Worm (Caenorhabditis elegans) whole organism, L2 larva: ENCODE results near the gene oops-1.

Experiments
- C34F6.9 ChIP-seq: fragments of 150-350 bp; optimal IDR thresholded peaks from 2 replicates; lab custom pipeline; 2014; ENCODE audit warnings: missing biosample characterization, missing genetic modification characterization
- F13H6.1 ChIP-seq: sonication (generic microtip); optimal IDR thresholded peaks from 2 replicates; lab custom pipeline; 2016; ENCODE audit warnings: missing genetic modification characterization, missing compliant biosample characterization
- R02D3.7 ChIP-seq: fragments of 150-350 bp; optimal IDR thresholded peaks from 2 replicates; lab custom pipeline; 2014; ENCODE audit warnings: missing biosample characterization, missing genetic modification characterization
- Y55F3AM.14 ChIP-seq: fragments of 200-800 bp; sonication (Bioruptor generic); optimal IDR thresholded peaks from 2 replicates; lab custom pipeline; 2018; ENCODE audit warnings: mild to moderate bottlenecking, missing genetic modification characterization, missing compliant biosample characterization
- alr-1 ChIP-seq: fragments of 150-350 bp; optimal IDR thresholded peaks from 2 replicates; lab custom pipeline; 2014; ENCODE audit warnings: missing biosample characterization, missing genetic modification characterization
- aly-2 ChIP-seq: fragments of 150-350 bp; optimal IDR thresholded peaks from 2 replicates; lab custom pipeline; 2014; ENCODE audit warnings: missing biosample characterization, missing genetic modification characterization
- ama-1 ChIP-seq: fragments of 150-350 bp; optimal IDR thresholded peaks from 2 replicates; lab custom pipeline; 2018; ENCODE audit warnings: inconsistent platforms
- blmp-1 ChIP-seq: sonication (generic microtip); optimal IDR thresholded peaks from 2 replicates; lab custom pipeline; 2017; ENCODE audit warnings: missing genetic modification characterization, mild to moderate bottlenecking, missing compliant biosample characterization, antibody characterized with exemption, moderate library complexity; ENCODE audit not compliant: insufficient read depth
- ceh-16 ChIP-seq: fragments of 150-350 bp; optimal IDR thresholded peaks from 2 replicates; lab custom pipeline; 2014; ENCODE audit warnings: missing biosample characterization, missing genetic modification characterization
- ceh-82 ChIP-seq: fragments of 150-350 bp; optimal IDR thresholded peaks from 2 replicates; lab custom pipeline; 2014; ENCODE audit warnings: missing biosample characterization, missing genetic modification characterization
- crh-2 ChIP-seq: sonication (generic microtip); optimal IDR thresholded peaks from 2 replicates; lab custom pipeline; 2017; ENCODE audit warnings: missing biosample characterization, missing genetic modification characterization
- dmd-4 ChIP-seq: sonication (generic microtip); optimal IDR thresholded peaks from 2 replicates; lab custom pipeline; 2017; ENCODE audit warnings: missing biosample characterization, missing genetic modification characterization
- egl-27 ChIP-seq: sonication (generic microtip); optimal IDR thresholded peaks from 3 replicates; lab custom pipeline; 2017; ENCODE audit warnings: missing biosample characterization, missing genetic modification reagents, missing genetic modification characterization
- elt-3 ChIP-seq: sonication (generic microtip); optimal IDR thresholded peaks from 2 replicates; lab custom pipeline; 2017; ENCODE audit warnings: missing biosample characterization, missing genetic modification characterization
- fos-1 ChIP-seq: fragments of 150-350 bp; optimal IDR thresholded peaks from 2 replicates; lab custom pipeline; 2014; ENCODE audit warnings: missing biosample characterization, missing genetic modification characterization
- gmeb-1 ChIP-seq: fragments of 150-350 bp; optimal IDR thresholded peaks from 2 replicates; lab custom pipeline; 2014; ENCODE audit warnings: missing biosample characterization, missing genetic modification characterization
- lin-11 ChIP-seq: fragments of 150-350 bp; sonication (generic microtip); optimal IDR thresholded peaks from 2 replicates; lab custom pipeline; 2014; ENCODE audit warnings: missing biosample characterization, missing genetic modification characterization, inconsistent platforms, mixed read lengths
- lsy-2 ChIP-seq, 2 experiments: fragments of 150-350 bp in 1 of 2; sonication (generic microtip) in 1 of 2; optimal IDR thresholded peaks; 2 replicates each; lab custom pipeline; 2014 to 2017; ENCODE audit warnings: missing biosample characterization in 2 of 2, missing genetic modification characterization in 2 of 2
- mab-5 ChIP-seq: fragments of 150-350 bp; optimal IDR thresholded peaks from 2 replicates; lab custom pipeline; 2014; ENCODE audit warnings: missing biosample characterization, missing genetic modification characterization
- mbf-1 ChIP-seq: sonication (generic microtip); optimal IDR thresholded peaks from 2 replicates; lab custom pipeline; 2017; ENCODE audit warnings: missing biosample characterization, missing genetic modification characterization
- mdl-1 ChIP-seq, 2 experiments: fragments of 150-350 bp in 1 of 2; sonication (generic microtip) in 1 of 2; optimal IDR thresholded peaks; 2 replicates each; lab custom pipeline; 2017; ENCODE audit warnings: missing biosample characterization in 2 of 2, missing genetic modification characterization in 2 of 2
- nhr-10 ChIP-seq: sonication (generic microtip); optimal IDR thresholded peaks from 2 replicates; lab custom pipeline; 2017; ENCODE audit warnings: missing biosample characterization, missing genetic modification characterization
- nhr-12 ChIP-seq: fragments of 150-350 bp; optimal IDR thresholded peaks from 2 replicates; lab custom pipeline; 2014; ENCODE audit warnings: missing biosample characterization, missing genetic modification characterization
- nhr-129 ChIP-seq: fragments of 150-350 bp; optimal IDR thresholded peaks from 2 replicates; lab custom pipeline; 2014; ENCODE audit warnings: missing biosample characterization, missing genetic modification characterization
- nhr-21 ChIP-seq: fragments of 150-350 bp; optimal IDR thresholded peaks from 2 replicates; lab custom pipeline; 2014; ENCODE audit warnings: missing biosample characterization, missing genetic modification characterization
- nhr-23 ChIP-seq: fragments of 150-350 bp; optimal IDR thresholded peaks from 2 replicates; lab custom pipeline; 2014; ENCODE audit warnings: missing biosample characterization, missing genetic modification reagents, missing genetic modification characterization
- nhr-237 ChIP-seq: fragments of 150-350 bp; optimal IDR thresholded peaks from 2 replicates; lab custom pipeline; 2014; ENCODE audit warnings: missing biosample characterization, missing genetic modification characterization
- nhr-25 ChIP-seq: fragments of 150-350 bp; sonication (generic microtip); optimal IDR thresholded peaks from 3 replicates; lab custom pipeline; 2014; ENCODE audit warnings: missing biosample characterization, missing genetic modification characterization
- nhr-6 ChIP-seq: fragments of 150-350 bp; optimal IDR thresholded peaks from 2 replicates; lab custom pipeline; 2014; ENCODE audit warnings: missing biosample characterization, missing genetic modification characterization
- peb-1 ChIP-seq: fragments of 150-350 bp; optimal IDR thresholded peaks from 2 replicates; lab custom pipeline; 2014; ENCODE audit warnings: missing biosample characterization, missing genetic modification characterization
- sem-4 ChIP-seq: fragments of 150-350 bp; optimal IDR thresholded peaks from 2 replicates; lab custom pipeline; 2014; ENCODE audit warnings: missing biosample characterization, missing genetic modification reagents, missing genetic modification characterization
- skn-1 ChIP-seq: sonication (generic microtip); optimal IDR thresholded peaks from 2 replicates; lab custom pipeline; 2017; ENCODE audit warnings: missing biosample characterization, missing genetic modification characterization
- sma-3 ChIP-seq: sonication (generic microtip); optimal IDR thresholded peaks from 2 replicates; lab custom pipeline; 2016; ENCODE audit warnings: missing genetic modification reagents, missing genetic modification characterization, missing compliant biosample characterization
- sma-9 ChIP-seq, 2 experiments: fragments of 150-350 bp in 1 of 2; sonication (generic microtip) in 1 of 2; optimal IDR thresholded peaks; 2 replicates each; lab custom pipeline; 2014 to 2016; ENCODE audit warnings: missing genetic modification characterization in 2 of 2, mild to moderate bottlenecking in 1 of 2, missing biosample characterization in 1 of 2, missing compliant biosample characterization in 1 of 2, missing genetic modification reagents in 1 of 2, moderate library complexity in 1 of 2
- unc-55 ChIP-seq: fragments of 150-350 bp; sonication (generic microtip); optimal IDR thresholded peaks from 3 replicates; lab custom pipeline; 2014; ENCODE audit warnings: missing biosample characterization, missing genetic modification reagents, missing genetic modification characterization
- unc-62 ChIP-seq: fragments of 150-350 bp; optimal IDR thresholded peaks from 2 replicates; lab custom pipeline; 2014; ENCODE audit warnings: missing biosample characterization, missing genetic modification reagents, missing genetic modification characterization
- zag-1 ChIP-seq: fragments of 150-350 bp; optimal IDR thresholded peaks from 2 replicates; lab custom pipeline; 2014; ENCODE audit warnings: missing biosample characterization, missing genetic modification characterization
- ztf-11 ChIP-seq: sonication (generic microtip); optimal IDR thresholded peaks from 2 replicates; lab custom pipeline; 2017; ENCODE audit warnings: missing biosample characterization, missing genetic modification characterization

Gene oops-1

DNA sequence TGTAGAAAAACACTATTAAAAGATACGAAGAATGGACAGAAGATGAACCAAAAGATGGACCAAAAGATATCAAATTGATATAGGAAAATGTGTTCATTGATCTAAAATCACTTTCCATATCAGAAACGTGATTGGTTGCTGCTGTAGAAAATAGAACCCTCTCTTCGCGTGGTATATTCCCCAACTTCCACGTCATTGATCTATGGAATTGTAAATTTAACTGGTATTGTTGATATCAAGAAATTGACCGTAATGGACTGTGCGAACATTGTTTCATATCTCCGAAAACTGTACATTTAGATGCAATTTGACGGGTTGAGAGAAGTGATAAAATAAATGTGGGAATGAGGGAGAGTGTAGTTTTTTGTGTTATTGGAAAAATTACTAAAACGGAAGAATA lies 49.5 kb downstream of the oops-1 start:
- TF ChIP-seq gmeb-1: peak; percentile 0
- TF ChIP-seq sma-9 (GFP tag; optimal IDR thresholded peaks at IDR 0.05; lab: Kevin White, UChicago): peak; percentile 98
- no peak for TF ChIP-seq sma-9 (tag; optimal IDR thresholded peaks at IDR 0.05; lab: Kevin White, UChicago)
- TF ChIP-seq unc-62 (GFP tag; lab: Kevin White, UChicago): no peak
- no peak for TF ChIP-seq mbf-1
- TF ChIP-seq ama-1: no peak
- TF ChIP-seq dmd-4: no peak
- peak in 1 of 2 experiments; percentile 14 for TF ChIP-seq lsy-2 (tag; optimal IDR thresholded peaks at IDR 0.05; lab: Kevin White, UChicago)
- peak; percentile 88 for TF ChIP-seq nhr-25
- no peak for TF ChIP-seq R02D3.7
- peak; percentile 51 for TF ChIP-seq egl-27 (tag; lab: Kevin White, UChicago)
- TF ChIP-seq zag-1 (tag; lab: Kevin White, UChicago): no peak
- TF ChIP-seq crh-2 (tag; lab: Kevin White, UChicago): peak; percentile 88
- peak; percentile 95 for TF ChIP-seq blmp-1 (tag; lab: Kevin White, UChicago)
- no peak for TF ChIP-seq nhr-10
- peak; percentile 97 for TF ChIP-seq nhr-21 (tag; lab: Kevin White, UChicago)
- TF ChIP-seq fos-1: peak; percentile 67
- TF ChIP-seq sem-4: no peak
- TF ChIP-seq sma-3: peak; percentile 81
- TF ChIP-seq alr-1 (tag; lab: Kevin White, UChicago): no peak
- TF ChIP-seq ceh-16 (tag; lab: Kevin White, UChicago): no peak
- TF ChIP-seq mab-5 (tag; lab: Kevin White, UChicago): no peak
- TF ChIP-seq aly-2 (tag; lab: Kevin White, UChicago): no peak
- TF ChIP-seq mdl-1 (tag; optimal IDR thresholded peaks at IDR 0.05; lab: Kevin White, UChicago): peak in 1 of 2 experiments; percentile 16
- no peak for TF ChIP-seq peb-1 (tag; lab: Kevin White, UChicago)
- TF ChIP-seq unc-55 (GFP tag; lab: Kevin White, UChicago): no peak
- TF ChIP-seq elt-3: no peak
- TF ChIP-seq nhr-23: no peak
- TF ChIP-seq nhr-6 (tag; lab: Kevin White, UChicago): peak; percentile 68

DNA sequence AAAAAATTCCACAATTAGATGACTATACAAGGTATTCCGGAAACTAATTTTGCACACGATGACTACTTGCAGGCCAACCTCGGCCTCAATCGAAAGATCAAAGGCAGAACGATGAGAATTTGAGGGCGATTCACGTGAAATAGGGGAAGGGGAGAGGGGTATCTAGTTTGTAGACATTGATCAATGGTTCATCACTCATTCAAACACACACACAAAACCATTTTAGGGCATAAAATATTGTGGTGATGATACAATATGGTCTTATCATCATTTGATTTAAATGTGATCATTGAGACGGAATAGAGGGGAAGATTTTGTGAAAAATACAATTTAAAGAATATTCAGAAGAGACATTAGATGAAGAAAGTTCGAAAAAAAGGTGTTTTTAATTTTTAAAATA lies 51.2 kb downstream of the oops-1 start:
- no peak for TF ChIP-seq elt-3
- TF ChIP-seq sma-9 (GFP tag; optimal IDR thresholded peaks at IDR 0.05; lab: Kevin White, UChicago): peak; percentile 88
- no peak for TF ChIP-seq sma-9 (tag; optimal IDR thresholded peaks at IDR 0.05; lab: Kevin White, UChicago)
- TF ChIP-seq gmeb-1: peak; percentile 4
- TF ChIP-seq lsy-2 (tag; optimal IDR thresholded peaks at IDR 0.05; lab: Kevin White, UChicago): no peak
- TF ChIP-seq sma-3: no peak
- TF ChIP-seq fos-1: peak; percentile 82
- no peak for TF ChIP-seq mbf-1
- TF ChIP-seq alr-1 (tag; lab: Kevin White, UChicago): no peak
- no peak for TF ChIP-seq lin-11 (tag; lab: Kevin White, UChicago)
- TF ChIP-seq nhr-12 (tag; lab: Kevin White, UChicago): no peak
- TF ChIP-seq skn-1: no peak
- no peak for TF ChIP-seq ama-1
- TF ChIP-seq ztf-11 (tag; lab: Kevin White, UChicago): no peak
- no peak for TF ChIP-seq mdl-1 (tag; optimal IDR thresholded peaks at IDR 0.05; lab: Kevin White, UChicago)
- TF ChIP-seq ceh-16 (tag; lab: Kevin White, UChicago): no peak
- no peak for TF ChIP-seq unc-62 (GFP tag; lab: Kevin White, UChicago)
- no peak for TF ChIP-seq zag-1 (tag; lab: Kevin White, UChicago)
- no peak for TF ChIP-seq dmd-4
- no peak for TF ChIP-seq blmp-1 (tag; lab: Kevin White, UChicago)
- no peak for TF ChIP-seq nhr-6 (tag; lab: Kevin White, UChicago)
- peak; percentile 43 for TF ChIP-seq nhr-25
- peak; percentile 11 for TF ChIP-seq F13H6.1 (tag; lab: Kevin White, UChicago)
- TF ChIP-seq mab-5 (tag; lab: Kevin White, UChicago): no peak
- TF ChIP-seq aly-2 (tag; lab: Kevin White, UChicago): no peak
- TF ChIP-seq Y55F3AM.14 (GFP tag; lab: Kevin White, UChicago): no peak
- no peak for TF ChIP-seq nhr-237 (tag; lab: Kevin White, UChicago)
- TF ChIP-seq nhr-129 (tag; lab: Kevin White, UChicago): peak; percentile 34
- TF ChIP-seq ceh-82 (tag; lab: Kevin White, UChicago): no peak
- no peak for TF ChIP-seq sem-4
- no peak for TF ChIP-seq C34F6.9
- peak; percentile 36 for TF ChIP-seq nhr-21 (tag; lab: Kevin White, UChicago)
- TF ChIP-seq crh-2 (tag; lab: Kevin White, UChicago): peak; percentile 50
